Fruit fly (Drosophila melanogaster) whole organism, embryonic: ENCODE measurements around the gene Gr64f.

Experiments
- ATbp ChIP-seq: fragments of 200-800 bp; sonication (Bioruptor generic); optimal IDR thresholded peaks from 2 replicates; lab custom pipeline; 2017; ENCODE audit warnings: missing biosample characterization, mild to moderate bottlenecking, missing genetic modification characterization, missing genetic modification reagents
- Antp ChIP-seq: fragments of 200-800 bp; sonication (Bioruptor generic); optimal IDR thresholded peaks from 3 replicates; lab custom pipeline; 2016; ENCODE audit warnings: missing biosample characterization, missing genetic modification characterization
- CG10267 ChIP-seq: fragments of 200-800 bp; sonication (Bioruptor generic); optimal IDR thresholded peaks from 2 replicates; lab custom pipeline; 2018; ENCODE audit warnings: missing biosample characterization, mild to moderate bottlenecking, missing genetic modification characterization, moderate library complexity
- CG10321 ChIP-seq: fragments of 200-800 bp; sonication (Bioruptor generic); IDR thresholded peaks from 2 replicates; pipeline ENCODE4 v1.3.6; 2022; ENCODE audit warnings: missing biosample characterization, missing genetic modification characterization
- CG11695 ChIP-seq: fragments of 200-800 bp; sonication (Bioruptor generic); IDR thresholded peaks from 3 replicates; pipeline ENCODE4 v1.3.6; 2022; ENCODE audit warnings: missing biosample characterization, missing genetic modification characterization
- CG13296 ChIP-seq: fragments of 200-800 bp; sonication (Bioruptor generic); optimal IDR thresholded peaks from 3 replicates; lab custom pipeline; 2018; ENCODE audit warnings: missing biosample characterization, mild to moderate bottlenecking, missing genetic modification characterization
- CG1603 ChIP-seq: fragments of 200-800 bp; sonication (Bioruptor generic); optimal IDR thresholded peaks from 2 replicates; lab custom pipeline; 2019; ENCODE audit warnings: missing biosample characterization, mild to moderate bottlenecking, missing genetic modification characterization, moderate library complexity
- CG2120 ChIP-seq: fragments of 200-800 bp; sonication (Bioruptor generic); optimal IDR thresholded peaks from 3 replicates; lab custom pipeline; 2016; ENCODE audit warnings: missing biosample characterization, missing genetic modification characterization
- CG2678 ChIP-seq: fragments of 200-800 bp; sonication (Bioruptor generic); optimal IDR thresholded peaks from 3 replicates; lab custom pipeline; 2019; ENCODE audit warnings: missing biosample characterization, mild to moderate bottlenecking, missing genetic modification characterization, moderate library complexity
- CG34376 ChIP-seq: fragments of 200-800 bp; sonication (Bioruptor generic); optimal IDR thresholded peaks from 2 replicates; lab custom pipeline; 2018; ENCODE audit warnings: missing biosample characterization, mild to moderate bottlenecking, missing genetic modification characterization
- CG3995 ChIP-seq: fragments of 200-800 bp; sonication (Bioruptor generic); optimal IDR thresholded peaks from 3 replicates; lab custom pipeline; 2016; ENCODE audit warnings: missing biosample characterization, missing genetic modification characterization
- CG4404 ChIP-seq: fragments of 200-800 bp; sonication (Bioruptor generic); IDR thresholded peaks from 2 replicates; pipeline ENCODE4 v1.3.6; 2022; ENCODE audit warnings: missing biosample characterization, missing genetic modification characterization
- CG4730 ChIP-seq: fragments of 200-800 bp; sonication (Bioruptor generic); IDR thresholded peaks from 2 replicates; pipeline ENCODE4 v1.3.6; 2022; ENCODE audit warnings: missing biosample characterization, missing genetic modification characterization
- CG7271 ChIP-seq: fragments of 200-800 bp; sonication (Bioruptor generic); optimal IDR thresholded peaks from 2 replicates; lab custom pipeline; 2018; ENCODE audit warnings: missing biosample characterization, mild to moderate bottlenecking, missing genetic modification characterization, moderate library complexity
- CG8388 ChIP-seq: fragments of 200-800 bp; sonication (Bioruptor generic); optimal IDR thresholded peaks from 2 replicates; lab custom pipeline; 2019; ENCODE audit warnings: missing biosample characterization, mild to moderate bottlenecking, missing genetic modification characterization, moderate library complexity
- CHES-1-like ChIP-seq: fragments of 200-800 bp; sonication (Bioruptor generic); optimal IDR thresholded peaks from 2 replicates; lab custom pipeline; 2016; ENCODE audit warnings: missing biosample characterization, missing genetic modification characterization
- Dip2 ChIP-seq: fragments of 200-800 bp; sonication (Bioruptor generic); IDR thresholded peaks from 2 replicates; pipeline ENCODE4 v1.3.6; 2022; ENCODE audit warnings: missing biosample characterization, missing genetic modification characterization
- Doc3 ChIP-seq: fragments of 200-800 bp; sonication (Bioruptor generic); IDR thresholded peaks from 3 replicates; pipeline ENCODE4 v1.3.6; 2022; ENCODE audit warnings: missing biosample characterization, missing genetic modification characterization; ENCODE audit not compliant: partially characterized antibody
- Fer1 ChIP-seq: fragments of 200-800 bp; sonication (Bioruptor generic); optimal IDR thresholded peaks from 2 replicates; lab custom pipeline; 2017; ENCODE audit warnings: missing biosample characterization, mild to moderate bottlenecking, missing genetic modification characterization
- HLH3B ChIP-seq: fragments of 200-800 bp; sonication (Bioruptor generic); IDR thresholded peaks from 2 replicates; pipeline ENCODE4 v1.3.6; 2022; ENCODE audit warnings: missing biosample characterization, missing genetic modification characterization
- HmgZ ChIP-seq: fragments of 200-800 bp; sonication (Bioruptor generic); optimal IDR thresholded peaks from 2 replicates; lab custom pipeline; 2018; ENCODE audit warnings: missing biosample characterization, mild to moderate bottlenecking, missing genetic modification characterization
- Hr51 ChIP-seq, 2 experiments: fragments of 200-800 bp; sonication (Bioruptor generic); optimal IDR thresholded peaks; 2 replicates in 1 of 2; 3 replicates in 1 of 2; lab custom pipeline; 2016 to 2018; ENCODE audit warnings: missing biosample characterization in 2 of 2, missing genetic modification characterization in 2 of 2, mild to moderate bottlenecking in 1 of 2, moderate library complexity in 1 of 2
- Oaz ChIP-seq: fragments of 200-800 bp; sonication (Bioruptor generic); IDR thresholded peaks from 2 replicates; pipeline ENCODE4 v1.3.6; 2022; ENCODE audit warnings: missing biosample characterization, missing genetic modification characterization
- Oli ChIP-seq: fragments of 200-800 bp; sonication (Bioruptor generic); optimal IDR thresholded peaks from 2 replicates; lab custom pipeline; 2018; ENCODE audit warnings: missing biosample characterization, mild to moderate bottlenecking, missing genetic modification characterization, moderate library complexity
- Opbp ChIP-seq: fragments of 200-800 bp; sonication (Bioruptor generic); IDR thresholded peaks from 3 replicates; pipeline ENCODE4 v1.3.6; 2022; ENCODE audit warnings: missing biosample characterization, missing genetic modification characterization; ENCODE audit not compliant: partially characterized antibody
- Taf1 ChIP-seq: fragments of 200-800 bp; sonication (Bioruptor generic); IDR thresholded peaks from 2 replicates; pipeline ENCODE4 v1.3.6; 2022; ENCODE audit warnings: missing biosample characterization, missing genetic modification characterization
- al ChIP-seq: fragments of 200-800 bp; sonication (Bioruptor generic); IDR thresholded peaks from 2 replicates; pipeline ENCODE4 v1.3.6; 2022; ENCODE audit warnings: missing biosample characterization, missing genetic modification characterization
- ase ChIP-seq: fragments of 200-800 bp; sonication (Bioruptor generic); IDR thresholded peaks from 3 replicates; pipeline ENCODE4 v1.3.6; 2022; ENCODE audit warnings: missing biosample characterization, missing genetic modification characterization
- croc ChIP-seq: fragments of 200-800 bp; sonication (Bioruptor generic); conservative IDR thresholded peaks from 3 replicates; pipeline ENCODE4 v1.3.6; 2022; ENCODE audit warnings: missing biosample characterization, missing genetic modification characterization
- esg ChIP-seq: fragments of 200-800 bp; sonication (Bioruptor generic); conservative IDR thresholded peaks from 2 replicates; pipeline ENCODE4 v1.3.6; 2022; ENCODE audit warnings: missing biosample characterization, missing genetic modification characterization
- insv ChIP-seq, 2 experiments: fragments of 200-800 bp; sonication (Bioruptor generic); optimal IDR thresholded peaks; 3 replicates each; lab custom pipeline; 2016 to 2018; ENCODE audit warnings: missing biosample characterization in 2 of 2, missing genetic modification characterization in 2 of 2
- lov ChIP-seq, 2 experiments: fragments of 200-800 bp in 1 of 2; fragments of >200 bp in 1 of 2; sonication (Bioruptor generic) in 1 of 2; IDR thresholded peaks in 1 of 2; optimal IDR thresholded peaks in 1 of 2; 2 replicates in 1 of 2; 3 replicates in 1 of 2; pipeline versions ENCODE4 v1.3.6 to Lab custom; 2017 to 2022; ENCODE audit warnings: missing biosample characterization in 1 of 2, missing genetic modification characterization in 1 of 2
- nom ChIP-seq: fragments of 200-800 bp; sonication (Bioruptor generic); optimal IDR thresholded peaks from 2 replicates; lab custom pipeline; 2017; ENCODE audit warnings: missing biosample characterization, missing genetic modification characterization, mild to moderate bottlenecking, moderate library complexity, missing genetic modification reagents
- odd ChIP-seq: fragments of 200-800 bp; sonication (Bioruptor generic); optimal IDR thresholded peaks from 2 replicates; lab custom pipeline; 2017; ENCODE audit warnings: missing biosample characterization, mild to moderate bottlenecking, missing genetic modification characterization
- pum ChIP-seq: fragments of 200-800 bp; sonication (Bioruptor generic); optimal IDR thresholded peaks from 2 replicates; lab custom pipeline; 2016; ENCODE audit warnings: missing biosample characterization, missing genetic modification characterization
- rib ChIP-seq: fragments of 200-800 bp; sonication (Bioruptor generic); IDR thresholded peaks from 2 replicates; pipeline ENCODE4 v1.3.6; 2022; ENCODE audit warnings: missing biosample characterization, missing genetic modification characterization
- sim ChIP-seq: fragments of 200-800 bp; sonication (Bioruptor generic); IDR thresholded peaks from 2 replicates; pipeline ENCODE4 v1.3.6; 2022; ENCODE audit warnings: missing biosample characterization, missing genetic modification characterization
- ssp ChIP-seq: fragments of 200-800 bp; sonication (Bioruptor generic); IDR thresholded peaks from 2 replicates; pipeline ENCODE4 v1.3.6; 2022; ENCODE audit warnings: missing biosample characterization, missing genetic modification characterization
- trem ChIP-seq: fragments of 200-800 bp; optimal IDR thresholded peaks from 3 replicates; lab custom pipeline; 2019; ENCODE audit warnings: missing biosample characterization, mild to moderate bottlenecking, missing genetic modification characterization, moderate library complexity
- vnd ChIP-seq: fragments of 200-800 bp; sonication (Bioruptor generic); IDR thresholded peaks from 3 replicates; pipeline ENCODE4 v1.3.6; 2022; ENCODE audit warnings: missing biosample characterization, missing genetic modification characterization; ENCODE audit not compliant: partially characterized antibody

Gene Gr64f

dm6 chr3L:4040247-4040925 is 4.8 kb downstream of the Gr64f start, which contains the start of the genes CG11593 and Rcd5 (continued):
- TF ChIP-seq vnd (GFP tag; lab: Robert Waterston, UW) (no peak), CG3995 (GFP tag; lab: Kevin White, UChicago) (peak; percentile 64), CG34376 (GFP tag; lab: Kevin White, UChicago) (peak; percentile 8), ssp (GFP tag; lab: Robert Waterston, UW) (peak; percentile 80), esg (GFP tag; lab: Robert Waterston, UW) (peak; percentile 81), CG8388 (GFP tag; lab: Kevin White, UChicago) (peak; percentile 55), Oaz (GFP tag; lab: Robert Waterston, UW) (peak; percentile 68), HLH3B (GFP tag; lab: Robert Waterston, UW) (peak; percentile 76), CG7271 (tag; lab: Kevin White, UChicago) (peak; percentile 61), CG10321 (GFP tag; lab: Robert Waterston, UW) (peak; percentile 52; the same call in 1 of the 2 replicates), rib (GFP tag; lab: Robert Waterston, UW) (0 out of 2 replicates have a peak, but pooled peaks have one; percentile 31), croc (peak; percentile 78), pum (GFP tag; lab: Kevin White, UChicago) (peak; percentile 35), Antp (peak; percentile 38), sim (no peak), trem (peak; percentile 88), CG13296 (no peak), Fer1 (no peak), CG11695 (GFP tag; lab: Robert Waterston, UW) (no peak; the same call in 2 of the 3 replicates), CG2678 (no peak), CG1603 (tag; lab: Kevin White, UChicago) (no peak), al (GFP tag; lab: Robert Waterston, UW) (peak; percentile 82), Hr51 (GFP tag; optimal IDR thresholded peaks at IDR 0.05; lab: Kevin White, UChicago) (peak in 1 of 2 experiments; percentile 39), odd (GFP tag; lab: Kevin White, UChicago) (no peak), Taf1 (GFP tag; lab: Robert Waterston, UW) (peak; percentile 69), CG4730 (GFP tag; lab: Robert Waterston, UW) (peak; percentile 72), CG2120 (no peak), ATbp (no peak), insv (GFP tag; optimal IDR thresholded peaks at IDR 0.05; lab: Kevin White, UChicago) (peak in 1 of 2 experiments; percentile 19), nom (GFP tag; lab: Kevin White, UChicago) (no peak), CHES-1-like (peak; percentile 9), CG10267 (peak; percentile 98), Opbp (GFP tag; lab: Robert Waterston, UW) (no peak), Doc3 (GFP tag; lab: Robert Waterston, UW) (no peak), Oli (tag; lab: Kevin White, UChicago) (peak; percentile 59), HmgZ (peak; percentile 63), lov (optimal IDR thresholded peaks at IDR 0.05; lab: Kevin White, UChicago) (no peak), lov (GFP tag; IDR thresholded peaks at IDR 0.05; lab: Robert Waterston, UW) (peak; percentile 67; the same call in 1 of the 3 replicates), Dip2 (no peak), ase (GFP tag; lab: Robert Waterston, UW) (peak; percentile 66), CG4404 (GFP tag; lab: Robert Waterston, UW) (peak; percentile 80)
